Worm (Caenorhabditis elegans): ENCODE measurements around the gene fbxa-142.

DNA sequence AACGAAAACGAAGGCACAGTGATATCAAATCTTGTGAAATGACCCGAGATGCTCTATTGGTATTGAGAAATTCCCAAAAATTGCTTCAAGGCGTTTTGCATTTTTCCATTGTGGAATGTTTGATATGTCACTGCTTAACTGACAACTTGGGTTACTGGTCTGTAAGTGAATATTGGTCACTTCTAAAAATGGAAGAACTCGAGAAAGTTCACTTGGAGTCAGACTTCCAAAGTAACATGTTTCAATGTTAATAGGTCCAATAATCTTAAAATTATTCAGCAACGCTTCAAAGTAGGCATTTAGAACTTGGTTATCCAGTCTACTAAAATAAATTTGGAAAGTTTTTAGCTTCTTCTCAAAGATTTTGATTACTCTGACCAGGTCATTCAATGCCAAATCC, 1.6 kb upstream of the fbxa-142 start, which contains the start of gene fbxa-144:
- TF ChIP-seq ham-2 (GFP tag; optimal IDR thresholded peaks at IDR 0.05): no peak
- no peak for TF ChIP-seq unc-39 (tag; optimal IDR thresholded peaks at IDR 0.05)
- no peak for TF ChIP-seq M03D4.4 (tag; optimal IDR thresholded peaks at IDR 0.05)
- no peak for TF ChIP-seq elt-1 (tag; optimal IDR thresholded peaks at IDR 0.05; ENCODE audit: borderline replicate concordance, insufficient read depth)
- TF ChIP-seq blmp-1 (tag; optimal IDR thresholded peaks at IDR 0.05): no peak
- no peak for TF ChIP-seq snpc-4 (tag; optimal IDR thresholded peaks at IDR 0.05)
- TF ChIP-seq nhr-76 (tag; optimal IDR thresholded peaks at IDR 0.05): no peak
- TF ChIP-seq nhr-12 (tag; optimal IDR thresholded peaks at IDR 0.05): no peak
- no peak for TF ChIP-seq sem-2 (GFP tag; optimal IDR thresholded peaks at IDR 0.05)
- no peak for TF ChIP-seq ztf-11 (tag; optimal IDR thresholded peaks at IDR 0.05)
- no peak for TF ChIP-seq elt-3 (tag; optimal IDR thresholded peaks at IDR 0.05)
- TF ChIP-seq nhr-28 (tag; optimal IDR thresholded peaks at IDR 0.05): no peak

Measured in whole organism, mixed stage, embryonic.